Fruit fly (Drosophila melanogaster): ENCODE results near the gene CG10598.

CG10598 gene

dm6 chrX:17176542-17176941, 50.1 kb downstream of the CG10598 start (continued):
- TF ChIP-seq CG11902 (GFP tag; optimal IDR thresholded peaks at IDR 0.05) = no peak
- peak; percentile 25 for TF ChIP-seq Hr39 (GFP tag; optimal IDR thresholded peaks at IDR 0.05)
- no peak for TF ChIP-seq CG7368 (GFP tag; optimal IDR thresholded peaks at IDR 0.05)
- peak; percentile 18 for TF ChIP-seq esn (GFP tag; optimal IDR thresholded peaks at IDR 0.05)
- peak; percentile 28 for TF ChIP-seq dac (GFP tag; optimal IDR thresholded peaks at IDR 0.05)
- TF ChIP-seq eg (GFP tag; IDR thresholded peaks at IDR 0.05) = peak; percentile 70
- no peak for TF ChIP-seq vri (GFP tag; optimal IDR thresholded peaks at IDR 0.05)
- no peak for TF ChIP-seq Sox15 (GFP tag; optimal IDR thresholded peaks at IDR 0.05)
- peak; percentile 32 for TF ChIP-seq Met (GFP tag; optimal IDR thresholded peaks at IDR 0.05)
- peak; percentile 12 for TF ChIP-seq acj6 (GFP tag; optimal IDR thresholded peaks at IDR 0.05)
- TF ChIP-seq Eip75B (GFP tag; optimal IDR thresholded peaks at IDR 0.05) = peak; percentile 10
- TF ChIP-seq net (GFP tag; optimal IDR thresholded peaks at IDR 0.05) = peak; percentile 58
- TF ChIP-seq Smox (GFP tag; optimal IDR thresholded peaks at IDR 0.05) = no peak
- TF ChIP-seq CG15336 (GFP tag; IDR thresholded peaks at IDR 0.05) = peak; percentile 79
- no peak for TF ChIP-seq CG1621 (tag; optimal IDR thresholded peaks at IDR 0.05)
- no peak for TF ChIP-seq CG9139 (GFP tag; optimal IDR thresholded peaks at IDR 0.05)
- TF ChIP-seq Sox102F (GFP tag; optimal IDR thresholded peaks at IDR 0.05) = peak; percentile 13
- TF ChIP-seq CG4318 (GFP tag; optimal IDR thresholded peaks at IDR 0.05) = peak; percentile 37
- TF ChIP-seq CG32006 (GFP tag; optimal IDR thresholded peaks at IDR 0.05) = peak; percentile 61

dm6 chrX:17175558-17176189, 51.0 kb downstream of the CG10598 start:
- TF ChIP-seq Eip75B (GFP tag; optimal IDR thresholded peaks at IDR 0.05) = no peak
- no peak for TF ChIP-seq Gug (GFP tag; IDR thresholded peaks at IDR 0.05)
- TF ChIP-seq CG11902 (GFP tag; optimal IDR thresholded peaks at IDR 0.05) = no peak
- TF ChIP-seq Hr4 (GFP tag; optimal IDR thresholded peaks at IDR 0.05) = no peak
- no peak for TF ChIP-seq CG32006 (GFP tag; optimal IDR thresholded peaks at IDR 0.05)
- peak; percentile 39 for TF ChIP-seq pdm3 (GFP tag; optimal IDR thresholded peaks at IDR 0.05)
- TF ChIP-seq OdsH (GFP tag; optimal IDR thresholded peaks at IDR 0.05) = peak; percentile 26
- TF ChIP-seq Met (GFP tag; optimal IDR thresholded peaks at IDR 0.05) = peak; percentile 34
- peak; percentile 23 for TF ChIP-seq fkh (GFP tag; optimal IDR thresholded peaks at IDR 0.05)
- TF ChIP-seq net (GFP tag; optimal IDR thresholded peaks at IDR 0.05) = no peak
- peak; percentile 53 for TF ChIP-seq Hr39 (GFP tag; optimal IDR thresholded peaks at IDR 0.05)
- peak; percentile 23 for TF ChIP-seq esn (GFP tag; optimal IDR thresholded peaks at IDR 0.05)
- TF ChIP-seq CG10669 (GFP tag; optimal IDR thresholded peaks at IDR 0.05) = no peak
- TF ChIP-seq cyc (GFP tag; optimal IDR thresholded peaks at IDR 0.05) = peak; percentile 41
- no peak for TF ChIP-seq Sox15 (GFP tag; optimal IDR thresholded peaks at IDR 0.05)
- TF ChIP-seq topi (GFP tag; optimal IDR thresholded peaks at IDR 0.05) = peak; percentile 14
- no peak for TF ChIP-seq CG6854 (GFP tag; optimal IDR thresholded peaks at IDR 0.05)
- peak; percentile 54 for TF ChIP-seq svp (GFP tag)
- peak; percentile 56 for TF ChIP-seq lz (GFP tag; optimal IDR thresholded peaks at IDR 0.05)
- TF ChIP-seq CG6792 (GFP tag; optimal IDR thresholded peaks at IDR 0.05) = peak; percentile 4
- no peak for TF ChIP-seq vri (GFP tag; optimal IDR thresholded peaks at IDR 0.05)
- TF ChIP-seq dsx (GFP tag; optimal IDR thresholded peaks at IDR 0.05; ENCODE audit: poor library complexity, severe bottlenecking) = no peak
- TF ChIP-seq CG6808 (GFP tag; optimal IDR thresholded peaks at IDR 0.05) = no peak
- no peak for TF ChIP-seq CG3919 (GFP tag; optimal IDR thresholded peaks at IDR 0.05)
- peak; percentile 14 for TF ChIP-seq Sox14 (GFP tag; optimal IDR thresholded peaks at IDR 0.05)
- TF ChIP-seq acj6 (GFP tag; optimal IDR thresholded peaks at IDR 0.05) = peak; percentile 28
- no peak for TF ChIP-seq CG11762 (GFP tag; optimal IDR thresholded peaks at IDR 0.05; ENCODE audit: insufficient read depth)
- TF ChIP-seq CG15336 (GFP tag; IDR thresholded peaks at IDR 0.05) = no peak
- no peak for TF ChIP-seq Sox102F (GFP tag; optimal IDR thresholded peaks at IDR 0.05)
- peak; percentile 9 for TF ChIP-seq CG10631 (GFP tag; optimal IDR thresholded peaks at IDR 0.05)
- no peak for TF ChIP-seq Blimp-1 (GFP tag; optimal IDR thresholded peaks at IDR 0.05)
- no peak for TF ChIP-seq Lpt (GFP tag; optimal IDR thresholded peaks at IDR 0.05)
- TF ChIP-seq achi (GFP tag; optimal IDR thresholded peaks at IDR 0.05) = no peak
- no peak for TF ChIP-seq CG3032 (tag; optimal IDR thresholded peaks at IDR 0.05)
- TF ChIP-seq CG31627 (GFP tag; optimal IDR thresholded peaks at IDR 0.05) = peak; percentile 37
- TF ChIP-seq fd59A (GFP tag; optimal IDR thresholded peaks at IDR 0.05) = no peak
- TF ChIP-seq Eip78C (GFP tag) = peak; percentile 71
- TF ChIP-seq CG8319 (GFP tag; optimal IDR thresholded peaks at IDR 0.05) = no peak
- no peak for TF ChIP-seq CG6163 (GFP tag; IDR thresholded peaks at IDR 0.05)
- peak; percentile 11 for TF ChIP-seq Ets21C (GFP tag; optimal IDR thresholded peaks at IDR 0.05)
- TF ChIP-seq Smox (GFP tag; optimal IDR thresholded peaks at IDR 0.05) = peak; percentile 19
- no peak for TF ChIP-seq salr (GFP tag; optimal IDR thresholded peaks at IDR 0.05)
